Fruit fly (Drosophila melanogaster) whole organism, adult: ENCODE results near the gene MetRS-m.
A peak's percentile ranks its signal among the peaks of the same experiment; 100 is the strongest.

Source experiments
- CG11617 ChIP-seq: fragments of 200-800 bp; sonication (Bioruptor generic); optimal IDR thresholded peaks from 2 replicates; lab custom pipeline; 2017; ENCODE audit warnings: mild to moderate bottlenecking, missing biosample characterization, missing genetic modification reagents, missing genetic modification characterization
- CG12768 ChIP-seq: fragments of 200-800 bp; sonication (Bioruptor generic); optimal IDR thresholded peaks from 2 replicates; lab custom pipeline; 2017; ENCODE audit warnings: missing biosample characterization, missing genetic modification characterization, mild to moderate bottlenecking, moderate library complexity, missing genetic modification reagents
- CG14711 ChIP-seq: fragments of 200-800 bp; sonication (Bioruptor generic); optimal IDR thresholded peaks from 2 replicates; lab custom pipeline; 2018; ENCODE audit warnings: missing biosample characterization, mild to moderate bottlenecking, missing genetic modification characterization, moderate library complexity
- CG1620 ChIP-seq: fragments of 200-800 bp; sonication (Bioruptor generic); optimal IDR thresholded peaks from 2 replicates; lab custom pipeline; 2016; ENCODE audit warnings: missing biosample characterization, missing genetic modification characterization
- CG33017 ChIP-seq: fragments of 200-800 bp; sonication (Bioruptor generic); optimal IDR thresholded peaks from 2 replicates; lab custom pipeline; 2018; ENCODE audit warnings: missing biosample characterization, mild to moderate bottlenecking, missing genetic modification characterization, moderate library complexity
- CG5204 ChIP-seq: fragments of 200-800 bp; sonication (Bioruptor generic); optimal IDR thresholded peaks from 2 replicates; lab custom pipeline; 2016; ENCODE audit warnings: missing biosample characterization, missing genetic modification characterization
- CG7045 ChIP-seq: fragments of 200-800 bp; sonication (Bioruptor generic); optimal IDR thresholded peaks from 2 replicates; lab custom pipeline; 2017; ENCODE audit warnings: missing biosample characterization, mild to moderate bottlenecking, missing genetic modification characterization
- CG7101 ChIP-seq: fragments of 200-800 bp; sonication (Bioruptor generic); optimal IDR thresholded peaks from 2 replicates; lab custom pipeline; 2018; ENCODE audit warnings: missing biosample characterization, mild to moderate bottlenecking, missing genetic modification characterization, moderate library complexity
- Clk ChIP-seq: fragments of 200-800 bp; sonication (Bioruptor generic); optimal IDR thresholded peaks from 2 replicates; lab custom pipeline; 2017; ENCODE audit warnings: missing biosample characterization, missing genetic modification characterization
- Crg-1 ChIP-seq: fragments of 200-800 bp; sonication (Bioruptor generic); optimal IDR thresholded peaks from 2 replicates; lab custom pipeline; 2016; ENCODE audit warnings: missing biosample characterization, missing genetic modification characterization
- Hr96 ChIP-seq: fragments of 200-800 bp; sonication (Bioruptor generic); optimal IDR thresholded peaks from 2 replicates; lab custom pipeline; 2016; ENCODE audit warnings: missing biosample characterization, missing genetic modification characterization
- Mnt ChIP-seq: fragments of 200-800 bp; sonication (Bioruptor generic); optimal IDR thresholded peaks from 2 replicates; lab custom pipeline; 2016; ENCODE audit warnings: missing biosample characterization, mild to moderate bottlenecking, missing genetic modification characterization
- bab1 ChIP-seq: fragments of 200-800 bp; sonication (Bioruptor generic); optimal IDR thresholded peaks from 3 replicates; lab custom pipeline; 2019; ENCODE audit warnings: missing biosample characterization, mild to moderate bottlenecking, missing genetic modification characterization, moderate library complexity
- cic ChIP-seq: fragments of 200-800 bp; sonication (Bioruptor generic); optimal IDR thresholded peaks from 2 replicates; lab custom pipeline; 2017; ENCODE audit warnings: missing biosample characterization, mild to moderate bottlenecking, missing genetic modification characterization, moderate library complexity
- cnc ChIP-seq, 2 experiments: fragments of >200 bp; optimal IDR thresholded peaks; 2 replicates each; lab custom pipeline; 2017
- kay ChIP-seq: fragments of 200-800 bp; sonication (Bioruptor generic); peaks from one replicate; lab custom pipeline; 2016; ENCODE audit warnings: missing biosample characterization, missing genetic modification characterization, borderline replicate concordance
- ovo ChIP-seq: fragments of 200-800 bp; sonication (Bioruptor generic); optimal IDR thresholded peaks from 2 replicates; lab custom pipeline; 2016; ENCODE audit warnings: missing biosample characterization, missing genetic modification characterization
- pad ChIP-seq: fragments of 200-800 bp; sonication (Bioruptor generic); optimal IDR thresholded peaks from 3 replicates; lab custom pipeline; 2017; ENCODE audit warnings: missing biosample characterization, missing genetic modification characterization, mild to moderate bottlenecking, moderate library complexity, missing genetic modification reagents
- tj ChIP-seq: fragments of 200-800 bp; sonication (Bioruptor generic); optimal IDR thresholded peaks from 3 replicates; lab custom pipeline; 2017; ENCODE audit warnings: missing biosample characterization, mild to moderate bottlenecking, missing genetic modification characterization, moderate library complexity
- toe ChIP-seq: fragments of 200-800 bp; sonication (Bioruptor generic); optimal IDR thresholded peaks from 2 replicates; lab custom pipeline; 2016; ENCODE audit warnings: missing biosample characterization, missing genetic modification characterization

The MetRS-m gene

DNA sequence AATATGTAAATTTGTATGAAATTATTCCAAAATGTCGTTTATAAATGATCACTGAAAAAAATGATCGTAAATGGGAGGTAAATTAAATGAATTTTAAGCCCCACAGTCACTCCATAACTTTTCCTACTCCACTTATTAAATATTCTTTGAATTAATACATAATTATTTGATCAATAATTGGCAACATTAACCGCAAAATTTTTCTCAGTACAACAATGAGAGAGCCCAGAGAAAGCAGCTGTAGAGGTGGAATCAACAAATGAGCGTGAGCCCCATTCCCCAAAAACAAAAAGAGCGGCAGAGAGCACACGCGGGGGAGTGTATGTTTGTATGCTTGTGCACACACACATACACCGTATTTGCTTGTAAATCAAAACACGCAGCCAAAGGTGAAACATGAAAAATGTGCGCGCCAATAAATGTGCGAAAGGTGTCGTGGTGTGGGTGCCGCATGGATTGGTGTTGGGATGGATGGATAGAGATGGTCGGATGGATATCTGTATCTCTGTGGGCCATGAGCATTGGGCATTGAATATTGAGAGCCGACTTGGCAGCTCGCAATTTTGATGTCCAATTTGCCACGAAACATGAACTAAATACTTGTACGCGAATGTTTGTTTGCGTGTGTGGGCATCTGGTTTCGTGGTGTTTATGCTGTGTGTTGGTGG lies 24.1 kb upstream of the MetRS-m start:
- TF ChIP-seq CG12768 (peak; percentile 91), Crg-1 (GFP tag; lab: Kevin White, UChicago) (peak; percentile 66), CG7045 (GFP tag; lab: Kevin White, UChicago) (peak; percentile 94), CG7101 (tag; lab: Kevin White, UChicago) (peak; percentile 95), CG14711 (peak; percentile 92), Mnt (GFP tag; lab: Kevin White, UChicago) (peak; percentile 57), Hr96 (GFP tag; lab: Kevin White, UChicago) (peak; percentile 60), pad (peak; percentile 72), bab1 (peak; percentile 74), CG1620 (GFP tag; lab: Kevin White, UChicago) (peak; percentile 41), Clk (GFP tag; lab: Kevin White, UChicago) (peak; percentile 89), ovo (peak; percentile 32), tj (GFP tag; lab: Kevin White, UChicago) (peak; percentile 67), CG11617 (GFP tag; lab: Kevin White, UChicago) (peak; percentile 88), CG33017 (tag; lab: Kevin White, UChicago) (peak; percentile 95), cic (GFP tag; lab: Kevin White, UChicago) (peak; percentile 71), toe (peak; percentile 71), kay (GFP tag; lab: Kevin White, UChicago) (no peak), CG5204 (GFP tag; lab: Kevin White, UChicago) (peak; percentile 93), cnc (optimal IDR thresholded peaks at IDR 0.05; lab: Kevin White, UChicago) (no peak)

DNA sequence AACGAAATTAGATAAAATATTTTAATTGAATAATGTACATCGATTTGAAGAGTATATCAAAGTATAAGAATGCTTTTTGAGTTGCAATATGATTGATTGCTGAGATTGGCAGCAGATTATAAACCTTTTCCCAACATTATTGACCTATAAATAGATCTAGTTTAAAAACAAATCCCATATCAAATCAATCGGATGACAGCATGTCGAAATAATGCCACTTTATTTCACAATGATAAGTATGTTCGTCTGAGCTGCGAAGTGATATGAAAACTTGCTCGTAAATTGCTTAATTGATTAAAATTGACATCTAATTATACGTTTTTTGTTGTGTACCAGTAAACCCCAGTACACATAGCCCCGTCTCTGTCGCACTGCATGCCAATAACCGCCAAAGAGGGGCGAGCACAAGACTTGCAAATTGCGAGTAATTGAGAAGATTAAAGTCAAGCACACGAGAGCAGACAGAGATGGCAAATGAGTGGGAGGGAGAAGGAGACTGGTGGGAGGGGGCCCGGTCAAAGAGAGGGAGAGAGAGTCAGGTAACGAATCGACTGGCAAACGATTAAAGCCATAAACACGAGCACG lies 23.3 kb upstream of the MetRS-m start:
- no peak for TF ChIP-seq Crg-1 (GFP tag; lab: Kevin White, UChicago)
- TF ChIP-seq cic (GFP tag; lab: Kevin White, UChicago) = peak; percentile 75
- TF ChIP-seq ovo = peak; percentile 53
- TF ChIP-seq kay (GFP tag; lab: Kevin White, UChicago) = peak; percentile 94
- peak; percentile 92 for TF ChIP-seq pad
- TF ChIP-seq Mnt (GFP tag; lab: Kevin White, UChicago) = no peak
- TF ChIP-seq CG1620 (GFP tag; lab: Kevin White, UChicago) = peak; percentile 36
- TF ChIP-seq CG11617 (GFP tag; lab: Kevin White, UChicago) = no peak

DNA sequence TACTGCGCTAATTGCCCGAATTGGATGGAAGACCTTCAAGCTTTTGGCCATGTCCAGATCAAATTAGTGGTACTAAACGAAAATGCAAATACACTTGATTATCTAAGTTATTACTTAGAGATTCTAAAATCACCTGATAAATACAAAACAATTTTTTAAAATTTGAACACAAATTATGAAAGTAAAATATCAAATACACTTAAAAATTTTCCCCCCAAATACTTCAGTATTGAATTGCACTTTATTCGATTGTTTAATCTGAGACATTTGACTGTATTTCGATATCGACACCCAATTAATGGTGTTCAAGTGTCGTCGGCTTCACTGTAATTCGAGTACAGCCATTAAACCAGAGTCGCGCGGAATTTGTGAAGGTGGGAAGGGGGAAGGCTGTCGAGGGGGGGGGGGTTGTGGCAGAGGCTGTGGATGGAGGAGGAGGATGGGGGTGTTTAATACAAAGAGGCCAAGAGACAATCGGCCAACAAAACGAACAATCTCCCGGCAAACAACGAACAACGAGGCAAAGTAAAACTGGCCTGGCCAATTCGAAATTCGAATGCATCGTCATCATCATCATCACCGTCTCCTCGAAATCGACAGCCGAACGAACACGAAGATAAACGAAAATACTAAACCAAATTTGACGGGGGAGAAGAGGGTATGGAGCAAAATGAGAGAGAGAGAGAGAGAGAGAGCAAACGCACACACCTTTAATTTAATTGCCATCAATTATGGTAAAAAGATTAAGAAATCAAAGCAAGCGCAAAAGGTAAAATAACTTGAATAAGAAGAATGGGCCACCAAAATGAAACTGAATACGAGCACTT lies 22.6 kb upstream of the MetRS-m start:
- TF ChIP-seq toe = no peak
- TF ChIP-seq kay (GFP tag; lab: Kevin White, UChicago) = peak; percentile 80
- no peak for TF ChIP-seq tj (GFP tag; lab: Kevin White, UChicago)

DNA sequence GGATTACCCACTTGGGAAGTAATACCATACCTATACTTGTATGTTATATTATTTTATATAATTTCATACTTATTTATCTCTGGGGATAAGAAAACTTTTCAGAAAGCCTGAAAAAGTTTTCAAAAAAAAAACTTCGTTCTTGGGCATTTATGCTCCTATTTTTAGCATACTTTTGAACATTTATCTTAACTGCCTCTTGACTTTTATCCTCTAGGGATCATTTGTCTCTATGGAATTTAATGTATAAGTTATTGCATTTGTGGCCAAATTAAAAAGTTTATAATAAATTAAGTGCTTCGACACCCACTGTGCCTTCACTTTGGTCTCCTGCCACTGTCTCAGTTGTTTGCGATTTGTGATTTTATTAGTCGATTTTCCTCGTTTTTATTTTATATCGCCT lies 20.5 kb upstream of the MetRS-m start:
- no peak for TF ChIP-seq pad
- TF ChIP-seq CG7101 (tag; lab: Kevin White, UChicago) = no peak
- no peak for TF ChIP-seq Mnt (GFP tag; lab: Kevin White, UChicago)
- no peak for TF ChIP-seq CG33017 (tag; lab: Kevin White, UChicago)
- TF ChIP-seq CG1620 (GFP tag; lab: Kevin White, UChicago) = no peak
- TF ChIP-seq kay (GFP tag; lab: Kevin White, UChicago) = no peak
- no peak for TF ChIP-seq CG7045 (GFP tag; lab: Kevin White, UChicago)
- TF ChIP-seq ovo = no peak
- no peak for TF ChIP-seq cic (GFP tag; lab: Kevin White, UChicago)
- no peak for TF ChIP-seq CG12768
- TF ChIP-seq Hr96 (GFP tag; lab: Kevin White, UChicago) = no peak
- TF ChIP-seq bab1 = no peak
- no peak for TF ChIP-seq CG14711

DNA sequence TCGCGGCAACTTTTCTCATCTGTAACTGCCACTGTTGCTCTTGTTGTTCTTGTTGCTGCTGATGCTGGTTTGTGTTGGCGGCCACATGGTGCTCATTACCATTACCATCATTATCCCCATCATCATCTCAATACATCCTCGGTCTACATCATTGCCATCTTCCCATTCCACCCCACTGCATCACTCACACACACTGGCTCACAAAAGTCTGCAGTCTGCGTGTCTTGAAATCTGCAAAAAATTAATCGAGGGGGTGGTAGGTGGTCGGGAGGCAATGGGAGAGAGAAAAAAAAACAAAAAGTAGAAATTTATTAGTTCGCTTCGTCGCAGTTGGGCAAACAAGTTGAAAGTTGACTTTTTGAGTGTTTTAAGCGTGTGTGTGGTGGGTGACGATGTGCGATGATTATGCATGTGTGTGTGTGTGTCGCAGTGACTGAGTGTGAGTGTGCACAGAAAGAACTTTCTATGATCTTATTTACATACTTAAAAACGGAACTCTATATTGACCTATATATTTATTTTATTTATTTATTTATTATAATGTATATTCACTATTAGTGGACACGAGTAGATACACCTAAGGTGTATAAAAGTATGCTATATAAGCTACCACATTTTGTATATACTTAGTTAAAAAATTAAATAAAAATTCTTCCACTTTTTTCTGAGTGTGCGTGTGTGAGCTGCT lies 19.7 kb upstream of the MetRS-m start:
- TF ChIP-seq toe (no peak), cic (GFP tag; lab: Kevin White, UChicago) (no peak), CG7045 (GFP tag; lab: Kevin White, UChicago) (no peak), Crg-1 (GFP tag; lab: Kevin White, UChicago) (no peak), CG7101 (tag; lab: Kevin White, UChicago) (no peak), CG5204 (GFP tag; lab: Kevin White, UChicago) (no peak), CG33017 (tag; lab: Kevin White, UChicago) (no peak), CG1620 (GFP tag; lab: Kevin White, UChicago) (no peak), pad (no peak), ovo (no peak)
